Worm (Caenorhabditis elegans) whole organism, late embryonic: ENCODE results near the gene fbxb-18.

Experiments
- ceh-9 ChIP-seq: sonication (generic microtip); optimal IDR thresholded peaks from 2 replicates; lab custom pipeline; 2016; ENCODE audit warnings: mild to moderate bottlenecking, missing genetic modification characterization, inconsistent platforms, missing compliant biosample characterization
- elt-2 ChIP-seq: sonication (generic microtip); optimal IDR thresholded peaks from 2 replicates; lab custom pipeline; 2016; ENCODE audit warnings: missing genetic modification reagents, missing genetic modification characterization, missing compliant biosample characterization
- fkh-10 ChIP-seq: fragments of 150-350 bp; optimal IDR thresholded peaks from 2 replicates; lab custom pipeline; 2014; ENCODE audit warnings: missing biosample characterization, missing genetic modification reagents, missing genetic modification characterization
- hlh-13 ChIP-seq: fragments of 200-800 bp; sonication (Bioruptor generic); optimal IDR thresholded peaks from 2 replicates; lab custom pipeline; 2018; ENCODE audit warnings: mild to moderate bottlenecking, missing genetic modification characterization, missing compliant biosample characterization
- hlh-15 ChIP-seq: sonication (generic microtip); optimal IDR thresholded peaks from 2 replicates; lab custom pipeline; 2016; ENCODE audit warnings: missing genetic modification characterization, missing compliant biosample characterization
- nfya-1 ChIP-seq: sonication (generic microtip); optimal IDR thresholded peaks from 2 replicates; lab custom pipeline; 2017; ENCODE audit warnings: missing genetic modification characterization, mild to moderate bottlenecking, missing compliant biosample characterization, antibody characterized with exemption, moderate library complexity
- nhr-11 ChIP-seq: fragments of 150-350 bp; optimal IDR thresholded peaks from 2 replicates; lab custom pipeline; 2014; ENCODE audit warnings: missing biosample characterization, missing genetic modification characterization
- odd-2 ChIP-seq: sonication (generic microtip); optimal IDR thresholded peaks from 2 replicates; lab custom pipeline; 2017; ENCODE audit warnings: antibody characterized with exemption, mild to moderate bottlenecking, missing genetic modification characterization, missing compliant biosample characterization
- pqm-1 ChIP-seq: sonication (generic microtip); optimal IDR thresholded peaks from 2 replicates; lab custom pipeline; 2016; ENCODE audit warnings: missing genetic modification characterization, missing compliant biosample characterization
- unc-42 ChIP-seq: sonication (generic microtip); optimal IDR thresholded peaks from 2 replicates; lab custom pipeline; 2016; ENCODE audit warnings: missing genotype, missing genetic modification characterization, missing compliant biosample characterization
- unc-55 ChIP-seq: sonication (generic microtip); optimal IDR thresholded peaks from 2 replicates; lab custom pipeline; 2017; ENCODE audit warnings: missing biosample characterization, missing genetic modification reagents, missing genetic modification characterization

DNA sequence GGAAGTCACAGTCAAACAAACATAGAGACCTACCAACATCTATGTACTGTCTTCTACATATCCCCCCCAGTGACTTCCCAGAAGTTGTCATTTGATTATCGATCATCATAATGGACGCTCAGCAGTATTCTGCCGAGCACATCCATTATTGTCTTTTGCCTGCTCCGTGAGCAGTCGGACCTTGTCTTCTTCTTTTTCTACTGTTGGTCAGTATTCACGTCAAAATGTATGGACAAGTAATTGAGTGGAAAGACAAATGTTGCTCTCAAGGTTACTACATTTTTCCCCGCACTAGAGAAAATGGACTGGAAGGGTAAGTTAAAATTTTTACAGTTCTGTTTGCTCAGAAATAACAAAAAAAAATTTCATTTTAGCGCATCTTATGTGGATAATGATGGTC, 33.8 kb downstream of the fbxb-18 start, which contains the start of gene btb-12:
- no peak for TF ChIP-seq ceh-9 (tag; lab: Kevin White, UChicago)
- TF ChIP-seq unc-55 (GFP tag; lab: Kevin White, UChicago) = no peak
- no peak for TF ChIP-seq hlh-13 (GFP tag; lab: Kevin White, UChicago)
- TF ChIP-seq pqm-1 (tag; lab: Kevin White, UChicago) = no peak
- no peak for TF ChIP-seq hlh-15 (tag; lab: Kevin White, UChicago)
- TF ChIP-seq fkh-10 (GFP tag; lab: Kevin White, UChicago) = no peak
- TF ChIP-seq odd-2 (tag; lab: Kevin White, UChicago) = no peak
- no peak for TF ChIP-seq nhr-11 (tag; lab: Kevin White, UChicago)
- TF ChIP-seq elt-2 (tag; lab: Kevin White, UChicago) = no peak
- TF ChIP-seq unc-42 (tag; lab: Kevin White, UChicago) = no peak
- no peak for TF ChIP-seq nfya-1 (tag; lab: Kevin White, UChicago)
